Worm (Caenorhabditis elegans) whole organism, L2 larva: ENCODE data around the gene sri-19.

ENCODE experiments used
- F13H6.1 ChIP-seq: sonication (generic microtip); optimal IDR thresholded peaks from 2 replicates; lab custom pipeline; 2016; ENCODE audit warnings: missing genetic modification characterization, missing compliant biosample characterization
- R02D3.7 ChIP-seq: fragments of 150-350 bp; optimal IDR thresholded peaks from 2 replicates; lab custom pipeline; 2014; ENCODE audit warnings: missing biosample characterization, missing genetic modification characterization
- dmd-4 ChIP-seq: sonication (generic microtip); optimal IDR thresholded peaks from 2 replicates; lab custom pipeline; 2017; ENCODE audit warnings: missing biosample characterization, missing genetic modification characterization
- fos-1 ChIP-seq: fragments of 150-350 bp; optimal IDR thresholded peaks from 2 replicates; lab custom pipeline; 2014; ENCODE audit warnings: missing biosample characterization, missing genetic modification characterization
- gmeb-1 ChIP-seq: fragments of 150-350 bp; optimal IDR thresholded peaks from 2 replicates; lab custom pipeline; 2014; ENCODE audit warnings: missing biosample characterization, missing genetic modification characterization
- lin-11 ChIP-seq: fragments of 150-350 bp; sonication (generic microtip); optimal IDR thresholded peaks from 2 replicates; lab custom pipeline; 2014; ENCODE audit warnings: missing biosample characterization, missing genetic modification characterization, inconsistent platforms, mixed read lengths
- lin-13 ChIP-seq: fragments of 150-350 bp; optimal IDR thresholded peaks from 2 replicates; lab custom pipeline; 2014; ENCODE audit warnings: missing biosample characterization, missing genetic modification reagents, missing genetic modification characterization
- nhr-10 ChIP-seq: sonication (generic microtip); optimal IDR thresholded peaks from 2 replicates; lab custom pipeline; 2017; ENCODE audit warnings: missing biosample characterization, missing genetic modification characterization
- nhr-77 ChIP-seq: fragments of 150-350 bp; optimal IDR thresholded peaks from 2 replicates; lab custom pipeline; 2014; ENCODE audit warnings: missing biosample characterization, missing genetic modification characterization
- skn-1 ChIP-seq: sonication (generic microtip); optimal IDR thresholded peaks from 2 replicates; lab custom pipeline; 2017; ENCODE audit warnings: missing biosample characterization, missing genetic modification characterization
- ztf-11 ChIP-seq: sonication (generic microtip); optimal IDR thresholded peaks from 2 replicates; lab custom pipeline; 2017; ENCODE audit warnings: missing biosample characterization, missing genetic modification characterization

DNA sequence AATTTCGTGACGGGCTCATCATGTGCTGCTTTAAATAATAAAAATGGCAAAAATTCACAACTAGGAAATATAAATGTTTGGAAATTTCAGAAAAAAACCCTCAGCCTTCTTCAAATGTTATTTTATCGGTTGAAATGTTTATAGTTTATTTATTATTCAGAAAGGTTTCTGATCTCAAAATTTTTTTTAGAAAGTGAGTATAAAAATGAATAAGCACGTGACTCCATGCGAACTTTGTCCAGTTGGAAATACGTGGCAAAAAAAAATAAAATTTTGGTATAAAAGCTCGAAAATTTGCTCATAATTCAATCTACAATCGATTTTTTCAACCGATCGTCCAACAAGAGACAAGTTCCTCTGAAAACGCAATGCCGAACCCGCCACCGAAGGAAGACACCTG, 8.7 kb upstream of the sri-19 start, which contains the start of gene nsph-3.1:
- TF ChIP-seq dmd-4 (tag; lab: Kevin White, UChicago): no peak
- no peak for TF ChIP-seq lin-11 (tag; lab: Kevin White, UChicago)
- TF ChIP-seq lin-13: no peak
- no peak for TF ChIP-seq R02D3.7 (tag; lab: Kevin White, UChicago)
- no peak for TF ChIP-seq ztf-11 (tag; lab: Kevin White, UChicago)
- no peak for TF ChIP-seq fos-1 (tag; lab: Kevin White, UChicago)
- TF ChIP-seq nhr-77 (tag; lab: Kevin White, UChicago): no peak
- TF ChIP-seq F13H6.1 (tag; lab: Kevin White, UChicago): no peak
- no peak for TF ChIP-seq skn-1 (tag; lab: Kevin White, UChicago)
- TF ChIP-seq nhr-10 (tag; lab: Kevin White, UChicago): no peak
- TF ChIP-seq gmeb-1 (tag; lab: Kevin White, UChicago): no peak
